Fruit fly (Drosophila melanogaster): ENCODE results near the gene rempA.

dm6 chr2L:542338-542967 is 17.7 kb downstream of the rempA start, which contains the start of gene lwr:
- no peak for TF ChIP-seq Myc (optimal IDR thresholded peaks at IDR 0.05)
- no peak for TF ChIP-seq pan (optimal IDR thresholded peaks at IDR 0.05)
- no peak for TF ChIP-seq jim (GFP tag; optimal IDR thresholded peaks at IDR 0.05)
- no peak for TF ChIP-seq dl (GFP tag; optimal IDR thresholded peaks at IDR 0.05; ENCODE audit: insufficient read depth in 1 of 2, partially characterized antibody in 2 of 2)
- no peak for TF ChIP-seq GATAd (GFP tag; optimal IDR thresholded peaks at IDR 0.05)
